Worm (Caenorhabditis elegans) whole organism, L4 larva: Measurements from ENCODE around the gene rep-1.
A peak's percentile ranks its signal among the peaks of the same experiment; 100 is the strongest.

Source experiments
- F44E2.7 ChIP-seq: fragments of 200-800 bp; sonication (Bioruptor generic); IDR thresholded peaks from 2 replicates; pipeline ENCODE4 v2.1.2; 2022; ENCODE audit warnings: missing genetic modification characterization, missing compliant biosample characterization
- F49E8.2 ChIP-seq: sonication (generic microtip); optimal IDR thresholded peaks from 2 replicates; lab custom pipeline; 2016; ENCODE audit warnings: missing compliant biosample characterization, mild to moderate bottlenecking, missing genetic modification characterization, borderline replicate concordance
- Y105C5A.15 ChIP-seq: fragments of 200-800 bp; sonication (Bioruptor generic); IDR thresholded peaks from 2 replicates; pipeline ENCODE4 v1.3.6; 2022; ENCODE audit warnings: missing genetic modification characterization, missing compliant biosample characterization
- ZK337.2 ChIP-seq: fragments of 200-800 bp; sonication (Bioruptor generic); IDR thresholded peaks from 2 replicates; pipeline ENCODE4 v1.3.6; 2022; ENCODE audit warnings: missing genetic modification reagents, missing genetic modification characterization, missing compliant biosample characterization
- aha-1 ChIP-seq: fragments of 150-350 bp; peaks from one replicate; lab custom pipeline; 2014; ENCODE audit warnings: missing biosample characterization, missing genetic modification characterization
- ceh-32 ChIP-seq: sonication (generic microtip); optimal IDR thresholded peaks from 2 replicates; lab custom pipeline; 2016; ENCODE audit warnings: mild to moderate bottlenecking, missing genetic modification characterization, missing compliant biosample characterization; ENCODE audit not compliant: poor library complexity
- ceh-62 ChIP-seq: sonication (generic microtip); optimal IDR thresholded peaks from 2 replicates; lab custom pipeline; 2017; ENCODE audit warnings: missing biosample characterization, missing genetic modification characterization
- ceh-82 ChIP-seq: sonication (generic microtip); optimal IDR thresholded peaks from 2 replicates; lab custom pipeline; 2017; ENCODE audit warnings: missing biosample characterization, missing genetic modification characterization
- daf-16 ChIP-seq, 3 experiments: sonication (generic microtip); optimal IDR thresholded peaks; 2 replicates each; lab custom pipeline; 2016 to 2017; ENCODE audit warnings: missing genetic modification characterization in 3 of 3, missing genetic modification reagents in 3 of 3, mild to moderate bottlenecking in 2 of 3, missing compliant biosample characterization in 2 of 3, missing biosample characterization in 1 of 3, moderate library complexity in 1 of 3
- daf-19 ChIP-seq: fragments of 200-800 bp; sonication (Bioruptor generic); conservative IDR thresholded peaks from 2 replicates; pipeline ENCODE4 v1.3.6; 2022; ENCODE audit warnings: missing genetic modification characterization, missing compliant biosample characterization
- dpl-1 ChIP-seq: fragments of 150-350 bp; optimal IDR thresholded peaks from 2 replicates; lab custom pipeline; 2014; ENCODE audit warnings: missing biosample characterization, missing genetic modification reagents, missing genetic modification characterization
- duxl-1 ChIP-seq: sonication (generic microtip); optimal IDR thresholded peaks from 2 replicates; lab custom pipeline; 2016; ENCODE audit warnings: mild to moderate bottlenecking, missing genetic modification characterization, moderate library complexity, missing compliant biosample characterization; ENCODE audit not compliant: poor library complexity
- egl-43 ChIP-seq: fragments of 200-800 bp; sonication (Bioruptor generic); IDR thresholded peaks from 2 replicates; pipeline ENCODE4 v1.3.6; 2022; ENCODE audit warnings: missing genetic modification reagents, missing genetic modification characterization, missing compliant biosample characterization
- hlh-30 ChIP-seq: sonication (generic microtip); optimal IDR thresholded peaks from 2 replicates; lab custom pipeline; 2017; ENCODE audit warnings: antibody characterized with exemption, mild to moderate bottlenecking, missing genetic modification characterization, missing compliant biosample characterization; ENCODE audit not compliant: insufficient read depth
- hmg-1.1 ChIP-seq: fragments of 200-800 bp; sonication (Bioruptor generic); IDR thresholded peaks from 2 replicates; pipeline ENCODE4 v1.3.6; 2022; ENCODE audit warnings: missing genetic modification reagents, missing genetic modification characterization, missing compliant biosample characterization
- lin-1 ChIP-seq: fragments of 200-800 bp; sonication (Bioruptor generic); IDR thresholded peaks from 2 replicates; pipeline ENCODE4 v1.3.6; 2022; ENCODE audit warnings: missing genetic modification reagents, missing genetic modification characterization, missing compliant biosample characterization
- lin-13 ChIP-seq: fragments of 150-350 bp; optimal IDR thresholded peaks from 2 replicates; lab custom pipeline; 2014; ENCODE audit warnings: missing biosample characterization, missing genetic modification reagents, missing genetic modification characterization
- lin-15B ChIP-seq: fragments of 150-350 bp; sonication (generic microtip); optimal IDR thresholded peaks from 3 replicates; lab custom pipeline; 2014; ENCODE audit warnings: missing biosample characterization, missing genetic modification characterization
- lin-38 ChIP-seq: fragments of 200-800 bp; sonication (Bioruptor generic); IDR thresholded peaks from 2 replicates; pipeline ENCODE4 v1.3.6; 2022; ENCODE audit warnings: missing genetic modification reagents, missing genetic modification characterization, missing compliant biosample characterization
- lin-39 ChIP-seq: fragments of 150-350 bp; optimal IDR thresholded peaks from 2 replicates; lab custom pipeline; 2014; ENCODE audit warnings: missing biosample characterization, missing genetic modification reagents, missing genetic modification characterization
- lsy-2 ChIP-seq, 2 experiments: fragments of 150-350 bp in 1 of 2; sonication (generic microtip) in 1 of 2; optimal IDR thresholded peaks; 2 replicates each; lab custom pipeline; 2014 to 2017; ENCODE audit warnings: missing biosample characterization in 2 of 2, missing genetic modification characterization in 2 of 2
- madf-9 ChIP-seq: fragments of 200-800 bp; sonication (Bioruptor generic); conservative IDR thresholded peaks from 2 replicates; pipeline ENCODE4 v1.3.6; 2022; ENCODE audit warnings: missing genetic modification reagents, missing genetic modification characterization, missing compliant biosample characterization
- mdl-1 ChIP-seq, 2 experiments: fragments of 150-350 bp in 1 of 2; sonication (generic microtip) in 1 of 2; optimal IDR thresholded peaks; 2 replicates each; lab custom pipeline; 2014 to 2017; ENCODE audit warnings: missing biosample characterization in 2 of 2, missing genetic modification characterization in 2 of 2
- mep-1 ChIP-seq: fragments of 150-350 bp; sonication (generic microtip); optimal IDR thresholded peaks from 3 replicates; lab custom pipeline; 2014; ENCODE audit warnings: missing biosample characterization, missing genetic modification characterization
- mes-2 ChIP-seq: sonication (generic microtip); optimal IDR thresholded peaks from 2 replicates; lab custom pipeline; 2016; ENCODE audit warnings: missing genotype, mild to moderate bottlenecking, missing genetic modification characterization, missing compliant biosample characterization; ENCODE audit not compliant: poor library complexity, severe bottlenecking
- mxl-2 ChIP-seq: fragments of 200-800 bp; sonication (Bioruptor generic); conservative IDR thresholded peaks from 2 replicates; pipeline ENCODE4 v1.3.6; 2022; ENCODE audit warnings: missing genetic modification reagents, missing genetic modification characterization, missing compliant biosample characterization
- nhr-102 ChIP-seq: sonication (generic microtip); optimal IDR thresholded peaks from 2 replicates; lab custom pipeline; 2016; ENCODE audit warnings: mild to moderate bottlenecking, missing genetic modification characterization, moderate library complexity, missing compliant biosample characterization
- nhr-28 ChIP-seq: fragments of 150-350 bp; optimal IDR thresholded peaks from 2 replicates; lab custom pipeline; 2014; ENCODE audit warnings: missing biosample characterization, missing genetic modification characterization
- nhr-76 ChIP-seq: fragments of 150-350 bp; optimal IDR thresholded peaks from 2 replicates; lab custom pipeline; 2014; ENCODE audit warnings: missing biosample characterization, missing genetic modification characterization
- nhr-77 ChIP-seq: fragments of 150-350 bp; optimal IDR thresholded peaks from 2 replicates; lab custom pipeline; 2014; ENCODE audit warnings: missing biosample characterization, missing genetic modification characterization
- php-3 ChIP-seq: fragments of 200-800 bp; sonication (Bioruptor generic); IDR thresholded peaks from 2 replicates; pipeline ENCODE4 v1.3.6; 2022; ENCODE audit warnings: missing genetic modification reagents, missing genetic modification characterization, missing compliant biosample characterization
- saeg-2 ChIP-seq: fragments of 200-800 bp; sonication (Bioruptor generic); IDR thresholded peaks from 2 replicates; pipeline ENCODE4 v1.3.6; 2022; ENCODE audit warnings: missing genetic modification reagents, missing genetic modification characterization, missing compliant biosample characterization
- set-16 ChIP-seq: fragments of 200-800 bp; sonication (Bioruptor generic); IDR thresholded peaks from 2 replicates; pipeline ENCODE4 v1.3.6; 2022; ENCODE audit warnings: missing genetic modification reagents, missing genetic modification characterization, missing compliant biosample characterization
- spr-3 ChIP-seq: fragments of 200-800 bp; sonication (Bioruptor generic); optimal IDR thresholded peaks from 2 replicates; lab custom pipeline; 2018; ENCODE audit warnings: mild to moderate bottlenecking, missing genetic modification characterization, missing compliant biosample characterization
- unc-62 ChIP-seq, 3 experiments: fragments of 150-350 bp in 1 of 3; sonication (generic microtip); optimal IDR thresholded peaks in 2 of 3; peaks in 1 of 3; 1 replicate in 1 of 3; 2 replicates in 2 of 3; lab custom pipeline; 2014 to 2017; ENCODE audit warnings: missing biosample characterization in 3 of 3, missing genetic modification characterization in 3 of 3, missing genetic modification reagents in 3 of 3, missing genotype in 1 of 3
- ztf-7 ChIP-seq: fragments of 150-350 bp; optimal IDR thresholded peaks from 2 replicates; lab custom pipeline; 2014; ENCODE audit warnings: missing biosample characterization, missing genetic modification characterization

rep-1 gene

ce11 chrIII:1558441-1559159 is 11.5 kb upstream of the rep-1 start, which contains the start of the genes eelo-1 and Y67D2.2:
TSS of gene eelo-1 (minus strand) at chrIII:1558529.
TSS of gene Y67D2.2 (plus strand) at chrIII:1558800.
- TF ChIP-seq lsy-2 (tag; optimal IDR thresholded peaks at IDR 0.05; lab: Kevin White, UChicago) (peak in 1 of 2 experiments; percentile 85), lin-15B (tag; lab: Kevin White, UChicago) (no peak), nhr-102 (peak; percentile 7), ztf-7 (peak; percentile 36), madf-9 (GFP tag; lab: Robert Waterston, UW) (no peak), spr-3 (GFP tag; lab: Kevin White, UChicago) (no peak), hmg-1.1 (GFP tag; lab: Robert Waterston, UW) (0 out of 2 replicates have a peak, but pooled peaks have one; percentile 18), lin-38 (GFP tag; lab: Robert Waterston, UW) (peak; percentile 79), lin-39 (tag; lab: Kevin White, UChicago) (no peak), dpl-1 (GFP tag; lab: Kevin White, UChicago) (peak; percentile 77), daf-19 (GFP tag; lab: Robert Waterston, UW) (no peak), saeg-2 (GFP tag; lab: Robert Waterston, UW) (no peak), mep-1 (tag; lab: Kevin White, UChicago) (peak; percentile 53), mes-2 (tag; lab: Kevin White, UChicago) (peak; percentile 83), Y105C5A.15 (GFP tag; lab: Robert Waterston, UW) (no peak), ZK337.2 (GFP tag; lab: Robert Waterston, UW) (no peak), hlh-30 (tag; lab: Kevin White, UChicago) (peak; percentile 23), aha-1 (tag; lab: Kevin White, UChicago) (peak; percentile 1), unc-62 (GFP tag; optimal IDR thresholded peaks at IDR 0.05 in 1 of 2; lab: Kevin White, UChicago) (peak in 1 of 2 experiments; percentile 93), unc-62 (tag; optimal IDR thresholded peaks at IDR 0.05; lab: Kevin White, UChicago) (no peak), daf-16 (GFP tag; optimal IDR thresholded peaks at IDR 0.05; lab: Kevin White, UChicago) (no peak), daf-16 (tag; optimal IDR thresholded peaks at IDR 0.05; lab: Kevin White, UChicago) (peak; percentile 18), lin-13 (GFP tag; lab: Kevin White, UChicago) (peak; percentile 13)

- TF ChIP-seq Y105C5A.15 (GFP tag; lab: Robert Waterston, UW) (0 out of 2 replicates have a peak, but pooled peaks have one; percentile 11), set-16 (GFP tag; lab: Robert Waterston, UW) (peak; percentile 77), lin-38 (GFP tag; lab: Robert Waterston, UW) (0 out of 2 replicates have a peak, but pooled peaks have one; percentile 14), mdl-1 (tag; optimal IDR thresholded peaks at IDR 0.05; lab: Kevin White, UChicago) (no peak), lin-1 (GFP tag; lab: Robert Waterston, UW) (no peak)
These were observed 5.5 kb downstream of the rep-1 start for ce11 chrIII:1575651-1576050.

- TF ChIP-seq nhr-77 (tag; lab: Kevin White, UChicago): no peak
- no peak for TF ChIP-seq F49E8.2
- no peak for TF ChIP-seq ceh-62 (tag; lab: Kevin White, UChicago)
- TF ChIP-seq F44E2.7 (GFP tag; lab: Robert Waterston, UW): no peak
- no peak for TF ChIP-seq ceh-82 (tag; lab: Kevin White, UChicago)
- TF ChIP-seq egl-43 (GFP tag; lab: Robert Waterston, UW): no peak
- no peak for TF ChIP-seq php-3 (GFP tag; lab: Robert Waterston, UW)
- no peak for TF ChIP-seq mxl-2
- TF ChIP-seq nhr-76 (tag; lab: Kevin White, UChicago): no peak
- TF ChIP-seq ceh-32 (tag; lab: Kevin White, UChicago): no peak
- TF ChIP-seq saeg-2 (GFP tag; lab: Robert Waterston, UW): no peak
- no peak for TF ChIP-seq duxl-1 (tag; lab: Kevin White, UChicago)
- TF ChIP-seq ZK337.2 (GFP tag; lab: Robert Waterston, UW): no peak
- no peak for TF ChIP-seq nhr-28 (tag; lab: Kevin White, UChicago)
These were observed 6.3 kb downstream of the rep-1 start, which contains the start of gene Y22D7AL.7 for ce11 chrIII:1576451-1576850. TSS of gene Y22D7AL.7 (plus strand) at chrIII:1576751.
